Worm (Caenorhabditis elegans): ENCODE measurements around the gene R05H10.7.

- no peak for TF ChIP-seq unc-39 (tag; optimal IDR thresholded peaks at IDR 0.05)
- no peak for TF ChIP-seq sem-2 (GFP tag; optimal IDR thresholded peaks at IDR 0.05)
- no peak for TF ChIP-seq nhr-237 (tag; optimal IDR thresholded peaks at IDR 0.05)
- TF ChIP-seq pha-4 (tag; optimal IDR thresholded peaks at IDR 0.05), result no peak
- TF ChIP-seq lin-13 (tag; optimal IDR thresholded peaks at IDR 0.05), result no peak
- TF ChIP-seq blmp-1 (tag; optimal IDR thresholded peaks at IDR 0.05), result no peak
- no peak for TF ChIP-seq ztf-11 (tag; optimal IDR thresholded peaks at IDR 0.05)
- TF ChIP-seq nhr-12 (tag; optimal IDR thresholded peaks at IDR 0.05), result no peak
- no peak for TF ChIP-seq unc-62 (GFP tag; optimal IDR thresholded peaks at IDR 0.05)
- TF ChIP-seq elt-1 (tag; optimal IDR thresholded peaks at IDR 0.05; ENCODE audit: borderline replicate concordance, insufficient read depth), result no peak
Measured at ce11 chrII:14904635-14905034, 49.3 kb downstream of the R05H10.7 start.

Data from whole organism, mixed stage, embryonic.